Fruit fly (Drosophila melanogaster) whole organism, adult: ENCODE data around the gene Pcd.

Experiments
- CG11617 ChIP-seq: fragments of 200-800 bp; sonication (Bioruptor generic); optimal IDR thresholded peaks from 2 replicates; lab custom pipeline; 2017; ENCODE audit warnings: mild to moderate bottlenecking, missing biosample characterization, missing genetic modification reagents, missing genetic modification characterization
- CG12768 ChIP-seq: fragments of 200-800 bp; sonication (Bioruptor generic); optimal IDR thresholded peaks from 2 replicates; lab custom pipeline; 2017; ENCODE audit warnings: missing biosample characterization, missing genetic modification characterization, mild to moderate bottlenecking, moderate library complexity, missing genetic modification reagents
- CG14711 ChIP-seq: fragments of 200-800 bp; sonication (Bioruptor generic); optimal IDR thresholded peaks from 2 replicates; lab custom pipeline; 2018; ENCODE audit warnings: missing biosample characterization, mild to moderate bottlenecking, missing genetic modification characterization, moderate library complexity
- CG1620 ChIP-seq: fragments of 200-800 bp; sonication (Bioruptor generic); optimal IDR thresholded peaks from 2 replicates; lab custom pipeline; 2016; ENCODE audit warnings: missing biosample characterization, missing genetic modification characterization
- CG33017 ChIP-seq: fragments of 200-800 bp; sonication (Bioruptor generic); optimal IDR thresholded peaks from 2 replicates; lab custom pipeline; 2018; ENCODE audit warnings: missing biosample characterization, mild to moderate bottlenecking, missing genetic modification characterization, moderate library complexity
- CG5204 ChIP-seq: fragments of 200-800 bp; sonication (Bioruptor generic); optimal IDR thresholded peaks from 2 replicates; lab custom pipeline; 2016; ENCODE audit warnings: missing biosample characterization, missing genetic modification characterization
- CG7045 ChIP-seq: fragments of 200-800 bp; sonication (Bioruptor generic); optimal IDR thresholded peaks from 2 replicates; lab custom pipeline; 2017; ENCODE audit warnings: missing biosample characterization, mild to moderate bottlenecking, missing genetic modification characterization
- CG7101 ChIP-seq: fragments of 200-800 bp; sonication (Bioruptor generic); optimal IDR thresholded peaks from 2 replicates; lab custom pipeline; 2018; ENCODE audit warnings: missing biosample characterization, mild to moderate bottlenecking, missing genetic modification characterization, moderate library complexity
- Clk ChIP-seq: fragments of 200-800 bp; sonication (Bioruptor generic); optimal IDR thresholded peaks from 2 replicates; lab custom pipeline; 2017; ENCODE audit warnings: missing biosample characterization, missing genetic modification characterization
- Crg-1 ChIP-seq: fragments of 200-800 bp; sonication (Bioruptor generic); optimal IDR thresholded peaks from 2 replicates; lab custom pipeline; 2016; ENCODE audit warnings: missing biosample characterization, missing genetic modification characterization
- Hr96 ChIP-seq: fragments of 200-800 bp; sonication (Bioruptor generic); optimal IDR thresholded peaks from 2 replicates; lab custom pipeline; 2016; ENCODE audit warnings: missing biosample characterization, missing genetic modification characterization
- Mnt ChIP-seq: fragments of 200-800 bp; sonication (Bioruptor generic); optimal IDR thresholded peaks from 2 replicates; lab custom pipeline; 2016; ENCODE audit warnings: missing biosample characterization, mild to moderate bottlenecking, missing genetic modification characterization
- bab1 ChIP-seq: fragments of 200-800 bp; sonication (Bioruptor generic); optimal IDR thresholded peaks from 3 replicates; lab custom pipeline; 2019; ENCODE audit warnings: missing biosample characterization, mild to moderate bottlenecking, missing genetic modification characterization, moderate library complexity
- cic ChIP-seq: fragments of 200-800 bp; sonication (Bioruptor generic); optimal IDR thresholded peaks from 2 replicates; lab custom pipeline; 2017; ENCODE audit warnings: missing biosample characterization, mild to moderate bottlenecking, missing genetic modification characterization, moderate library complexity
- cnc ChIP-seq, 2 experiments: fragments of >200 bp; optimal IDR thresholded peaks; 2 replicates each; lab custom pipeline; 2017
- kay ChIP-seq: fragments of 200-800 bp; sonication (Bioruptor generic); peaks from one replicate; lab custom pipeline; 2016; ENCODE audit warnings: missing biosample characterization, missing genetic modification characterization, borderline replicate concordance
- ovo ChIP-seq: fragments of 200-800 bp; sonication (Bioruptor generic); optimal IDR thresholded peaks from 2 replicates; lab custom pipeline; 2016; ENCODE audit warnings: missing biosample characterization, missing genetic modification characterization
- pad ChIP-seq: fragments of 200-800 bp; sonication (Bioruptor generic); optimal IDR thresholded peaks from 3 replicates; lab custom pipeline; 2017; ENCODE audit warnings: missing biosample characterization, missing genetic modification characterization, mild to moderate bottlenecking, moderate library complexity, missing genetic modification reagents
- tj ChIP-seq: fragments of 200-800 bp; sonication (Bioruptor generic); optimal IDR thresholded peaks from 3 replicates; lab custom pipeline; 2017; ENCODE audit warnings: missing biosample characterization, mild to moderate bottlenecking, missing genetic modification characterization, moderate library complexity
- toe ChIP-seq: fragments of 200-800 bp; sonication (Bioruptor generic); optimal IDR thresholded peaks from 2 replicates; lab custom pipeline; 2016; ENCODE audit warnings: missing biosample characterization, missing genetic modification characterization

Gene Pcd

dm6 chr3R:29707258-29707657 is 15.7 kb upstream of the Pcd start:
- TF ChIP-seq Mnt (GFP tag; lab: Kevin White, UChicago), result no peak
- TF ChIP-seq Clk, result no peak

- TF ChIP-seq tj (GFP tag; lab: Kevin White, UChicago) (no peak), cnc (optimal IDR thresholded peaks at IDR 0.05; lab: Kevin White, UChicago) (no peak), toe (GFP tag; lab: Kevin White, UChicago) (no peak), Hr96 (GFP tag; lab: Kevin White, UChicago) (no peak), CG1620 (no peak), CG7101 (tag; lab: Kevin White, UChicago) (no peak), CG11617 (GFP tag; lab: Kevin White, UChicago) (no peak), Crg-1 (GFP tag; lab: Kevin White, UChicago) (no peak), CG12768 (no peak), Mnt (GFP tag; lab: Kevin White, UChicago) (no peak), pad (GFP tag; lab: Kevin White, UChicago) (no peak), Clk (no peak), CG5204 (GFP tag; lab: Kevin White, UChicago) (no peak)
Measured at dm6 chr3R:29708322-29708721, 14.6 kb upstream of the Pcd start.

- TF ChIP-seq CG1620 (no peak), bab1 (no peak), CG11617 (GFP tag; lab: Kevin White, UChicago) (no peak), pad (GFP tag; lab: Kevin White, UChicago) (no peak), ovo (GFP tag; lab: Kevin White, UChicago) (no peak)
Measured at dm6 chr3R:29711434-29711833, 11.5 kb upstream of the Pcd start.

- TF ChIP-seq toe (GFP tag; lab: Kevin White, UChicago), result no peak
- TF ChIP-seq CG7045, result no peak
- TF ChIP-seq CG12768, result no peak
- no peak for TF ChIP-seq CG33017 (tag; lab: Kevin White, UChicago)
- no peak for TF ChIP-seq CG1620
- TF ChIP-seq CG14711 (tag; lab: Kevin White, UChicago), result no peak
Measured at dm6 chr3R:29714314-29714713, 8.6 kb upstream of the Pcd start, which contains the start of gene Obp99d. TSS of gene Obp99d (plus strand) at chr3R:29714505.

- no peak for TF ChIP-seq CG14711 (tag; lab: Kevin White, UChicago)
- no peak for TF ChIP-seq Hr96 (GFP tag; lab: Kevin White, UChicago)
- no peak for TF ChIP-seq kay (GFP tag; lab: Kevin White, UChicago)
Measured at dm6 chr3R:29715277-29715676, 7.7 kb upstream of the Pcd start, which contains the start of gene Dup99B. TSS of gene Dup99B (minus strand) at chr3R:29715377.

dm6 chr3R:29716043-29716781 is 6.8 kb upstream of the Pcd start:
- TF ChIP-seq Hr96 (GFP tag; lab: Kevin White, UChicago), result no peak

- no peak for TF ChIP-seq cnc (optimal IDR thresholded peaks at IDR 0.05; lab: Kevin White, UChicago)
- peak; percentile 26 for TF ChIP-seq tj (GFP tag; lab: Kevin White, UChicago)
- TF ChIP-seq CG33017 (tag; lab: Kevin White, UChicago), result no peak
- peak; percentile 51 for TF ChIP-seq Hr96 (GFP tag; lab: Kevin White, UChicago)
- TF ChIP-seq cic (GFP tag; lab: Kevin White, UChicago), result no peak
- peak; percentile 5 for TF ChIP-seq CG7045
- no peak for TF ChIP-seq CG12768
- TF ChIP-seq kay (GFP tag; lab: Kevin White, UChicago), result no peak
- TF ChIP-seq Mnt (GFP tag; lab: Kevin White, UChicago), result no peak
- no peak for TF ChIP-seq Crg-1 (GFP tag; lab: Kevin White, UChicago)
- no peak for TF ChIP-seq Clk
- TF ChIP-seq CG11617 (GFP tag; lab: Kevin White, UChicago), result no peak
- TF ChIP-seq CG14711 (tag; lab: Kevin White, UChicago), result no peak
- TF ChIP-seq pad (GFP tag; lab: Kevin White, UChicago), result no peak
- no peak for TF ChIP-seq ovo (GFP tag; lab: Kevin White, UChicago)
- TF ChIP-seq toe (GFP tag; lab: Kevin White, UChicago), result peak; percentile 38
- peak; percentile 28 for TF ChIP-seq bab1
- no peak for TF ChIP-seq CG7101 (tag; lab: Kevin White, UChicago)
- TF ChIP-seq CG1620, result peak; percentile 4
- peak; percentile 25 for TF ChIP-seq CG5204 (GFP tag; lab: Kevin White, UChicago)
Measured at dm6 chr3R:29716782-29717317, 6.1 kb upstream of the Pcd start, which contains the start of gene Obp99b. TSS of gene Obp99b (minus strand) at chr3R:29716896.
